Worm (Caenorhabditis elegans) whole organism, late embryonic: ENCODE measurements around the gene idpc-1.

Experiments used
- ahr-1 ChIP-seq: sonication (generic microtip); optimal IDR thresholded peaks from 2 replicates; lab custom pipeline; 2016; ENCODE audit warnings: missing genetic modification characterization, missing compliant biosample characterization
- ama-1 ChIP-seq: fragments of 150-350 bp; optimal IDR thresholded peaks from 2 replicates; lab custom pipeline; 2014
- ceh-14 ChIP-seq: sonication (generic microtip); optimal IDR thresholded peaks from 2 replicates; lab custom pipeline; 2016; ENCODE audit warnings: missing genotype, missing genetic modification characterization, missing compliant biosample characterization
- ceh-18 ChIP-seq: sonication (generic microtip); optimal IDR thresholded peaks from 2 replicates; lab custom pipeline; 2016; ENCODE audit warnings: missing genetic modification characterization, missing compliant biosample characterization
- ceh-19 ChIP-seq: fragments of 200-800 bp; sonication (Bioruptor generic); optimal IDR thresholded peaks from 2 replicates; lab custom pipeline; 2018; ENCODE audit warnings: mild to moderate bottlenecking, missing genetic modification characterization, missing compliant biosample characterization
- dmd-4 ChIP-seq: sonication (generic microtip); optimal IDR thresholded peaks from 2 replicates; lab custom pipeline; 2016; ENCODE audit warnings: borderline replicate concordance, missing genetic modification characterization, missing compliant biosample characterization
- elt-2 ChIP-seq: sonication (generic microtip); optimal IDR thresholded peaks from 2 replicates; lab custom pipeline; 2016; ENCODE audit warnings: missing genetic modification reagents, missing genetic modification characterization, missing compliant biosample characterization
- ets-4 ChIP-seq: sonication (generic microtip); optimal IDR thresholded peaks from 2 replicates; lab custom pipeline; 2016; ENCODE audit warnings: missing genetic modification characterization, missing compliant biosample characterization
- eyg-1 ChIP-seq: sonication (generic microtip); optimal IDR thresholded peaks from 2 replicates; lab custom pipeline; 2016; ENCODE audit warnings: missing genotype, missing genetic modification characterization, missing compliant biosample characterization
- fkh-6 ChIP-seq: sonication (generic microtip); optimal IDR thresholded peaks from 2 replicates; lab custom pipeline; 2016; ENCODE audit warnings: missing genetic modification characterization, missing compliant biosample characterization
- hlh-30 ChIP-seq: sonication (generic microtip); optimal IDR thresholded peaks from 2 replicates; lab custom pipeline; 2017; ENCODE audit warnings: antibody characterized with exemption, missing genetic modification characterization, missing compliant biosample characterization; ENCODE audit not compliant: insufficient read depth
- tbx-7 ChIP-seq: sonication (generic microtip); optimal IDR thresholded peaks from 2 replicates; lab custom pipeline; 2016; ENCODE audit warnings: missing genotype, missing genetic modification characterization, missing compliant biosample characterization

- TF ChIP-seq dmd-4 (tag; lab: Kevin White, UChicago) (no peak), hlh-30 (tag; lab: Kevin White, UChicago) (no peak), ceh-14 (tag; lab: Kevin White, UChicago) (no peak), eyg-1 (tag; lab: Kevin White, UChicago) (no peak), ceh-19 (GFP tag; lab: Kevin White, UChicago) (no peak), fkh-6 (tag; lab: Kevin White, UChicago) (no peak), ceh-18 (no peak), ama-1 (lab: Kevin White, UChicago) (no peak), ahr-1 (tag; lab: Kevin White, UChicago) (no peak), ets-4 (tag; lab: Kevin White, UChicago) (no peak), tbx-7 (tag; lab: Kevin White, UChicago) (no peak), elt-2 (tag; lab: Kevin White, UChicago) (no peak)
These were observed 47.8 kb downstream of the idpc-1 start for ce11 chrIII:11474674-11475306.
